Worm (Caenorhabditis elegans): Measurements from ENCODE around the gene srx-73.

Gene srx-73

DNA sequence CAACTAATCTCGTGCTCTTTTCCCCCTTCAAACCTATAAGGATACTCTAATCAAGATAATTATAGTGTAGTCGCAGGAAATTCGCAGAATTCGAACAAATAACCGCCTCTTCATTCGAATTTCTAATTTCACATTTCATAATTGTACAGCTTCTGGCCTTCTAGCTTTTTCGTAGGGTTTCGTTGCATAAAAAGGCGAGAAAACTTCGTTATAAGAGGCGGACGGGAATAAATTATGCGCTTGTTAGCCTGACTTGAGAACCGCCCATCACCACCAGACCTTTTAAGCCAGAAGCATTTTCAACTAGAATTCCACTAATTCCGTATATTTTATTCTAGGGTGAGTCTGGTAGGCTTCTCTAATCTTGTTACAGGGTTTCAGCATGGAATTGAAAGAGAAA is 16.1 kb upstream of the srx-73 start, which contains the start of gene K03B4.4:
Gene K03B4.4, plus strand, starts transcription at position 301 of the 400 bp plus-strand sequence.
- TF ChIP-seq lin-39 (tag; optimal IDR thresholded peaks at IDR 0.05) = no peak

- TF ChIP-seq elt-3 (tag; optimal IDR thresholded peaks at IDR 0.05) (no peak), dmd-4 (tag; optimal IDR thresholded peaks at IDR 0.05) (no peak), sma-3 (GFP tag; optimal IDR thresholded peaks at IDR 0.05) (no peak), ztf-11 (tag; optimal IDR thresholded peaks at IDR 0.05) (no peak), lin-11 (tag; optimal IDR thresholded peaks at IDR 0.05) (no peak), unc-62 (GFP tag; optimal IDR thresholded peaks at IDR 0.05) (no peak), nhr-77 (tag; optimal IDR thresholded peaks at IDR 0.05) (no peak), lsy-2 (tag; optimal IDR thresholded peaks at IDR 0.05) (no peak), C34F6.9 (tag; optimal IDR thresholded peaks at IDR 0.05) (no peak), nhr-129 (tag; optimal IDR thresholded peaks at IDR 0.05) (no peak), snpc-4 (tag; optimal IDR thresholded peaks at IDR 0.05) (no peak), ceh-82 (tag; optimal IDR thresholded peaks at IDR 0.05) (no peak), elt-1 (tag; optimal IDR thresholded peaks at IDR 0.05) (no peak), sma-9 (GFP tag; optimal IDR thresholded peaks at IDR 0.05) (no peak), sma-9 (tag; optimal IDR thresholded peaks at IDR 0.05) (no peak), crh-2 (tag; optimal IDR thresholded peaks at IDR 0.05) (no peak)
Measured at ce11 chrV:4676812-4677211, 11.3 kb upstream of the srx-73 start.

ce11 chrV:4676092-4676491 is 10.5 kb upstream of the srx-73 start, which contains the start of gene K03B4.6:
K03B4.6 (minus strand) TSS chrV:4676192.
- TF ChIP-seq lin-39 (tag; optimal IDR thresholded peaks at IDR 0.05) (no peak), zag-1 (tag; optimal IDR thresholded peaks at IDR 0.05) (no peak), nhr-11 (tag; optimal IDR thresholded peaks at IDR 0.05) (no peak), nhr-21 (tag; optimal IDR thresholded peaks at IDR 0.05) (no peak), R02D3.7 (tag; optimal IDR thresholded peaks at IDR 0.05) (no peak), elt-1 (tag; optimal IDR thresholded peaks at IDR 0.05) (no peak), sem-4 (tag; optimal IDR thresholded peaks at IDR 0.05) (no peak), ztf-11 (tag; optimal IDR thresholded peaks at IDR 0.05) (no peak), ztf-4 (tag; optimal IDR thresholded peaks at IDR 0.05) (no peak), nhr-237 (tag; optimal IDR thresholded peaks at IDR 0.05) (no peak), Y55F3AM.14 (GFP tag; optimal IDR thresholded peaks at IDR 0.05) (no peak), skn-1 (tag; optimal IDR thresholded peaks at IDR 0.05) (no peak), nhr-25 (tag; optimal IDR thresholded peaks at IDR 0.05) (no peak), crh-2 (tag; optimal IDR thresholded peaks at IDR 0.05) (no peak), ztf-1 (GFP tag; conservative IDR thresholded peaks at IDR 0.05) (no peak), sma-3 (GFP tag; optimal IDR thresholded peaks at IDR 0.05) (no peak), snpc-4 (tag; optimal IDR thresholded peaks at IDR 0.05) (no peak), nhr-10 (tag; optimal IDR thresholded peaks at IDR 0.05) (no peak)

- no peak for TF ChIP-seq fos-1 (tag; optimal IDR thresholded peaks at IDR 0.05)
- TF ChIP-seq elt-1 (tag; optimal IDR thresholded peaks at IDR 0.05) = no peak
- no peak for TF ChIP-seq R02D3.7 (tag; optimal IDR thresholded peaks at IDR 0.05)
- TF ChIP-seq lin-11 (tag; optimal IDR thresholded peaks at IDR 0.05) = no peak
- TF ChIP-seq sem-4 (tag; optimal IDR thresholded peaks at IDR 0.05) = no peak
- no peak for TF ChIP-seq nhr-237 (tag; optimal IDR thresholded peaks at IDR 0.05)
- TF ChIP-seq ztf-11 (tag; optimal IDR thresholded peaks at IDR 0.05) = no peak
- no peak for TF ChIP-seq nhr-23 (tag; optimal IDR thresholded peaks at IDR 0.05)
- no peak for TF ChIP-seq ceh-82 (tag; optimal IDR thresholded peaks at IDR 0.05)
- no peak for TF ChIP-seq nhr-11 (tag; optimal IDR thresholded peaks at IDR 0.05)
- TF ChIP-seq nhr-6 (tag; optimal IDR thresholded peaks at IDR 0.05) = no peak
- no peak for TF ChIP-seq sma-9 (GFP tag; optimal IDR thresholded peaks at IDR 0.05)
- no peak for TF ChIP-seq sma-9 (tag; optimal IDR thresholded peaks at IDR 0.05)
- TF ChIP-seq snpc-4 (tag; optimal IDR thresholded peaks at IDR 0.05) = no peak
- no peak for TF ChIP-seq alr-1 (tag; optimal IDR thresholded peaks at IDR 0.05)
- no peak for TF ChIP-seq nhr-10 (tag; optimal IDR thresholded peaks at IDR 0.05)
Measured at ce11 chrV:4674506-4674905, 9.0 kb upstream of the srx-73 start, which contains the start of gene K03B4.8. K03B4.8 (minus strand) TSS chrV:4674606.

ce11 chrV:4672487-4672886 is 6.9 kb upstream of the srx-73 start, which contains the start of gene K03B4.9:
K03B4.9 (minus strand) TSS chrV:4672587.
- TF ChIP-seq Y55F3AM.14 (GFP tag; optimal IDR thresholded peaks at IDR 0.05) (no peak), nhr-129 (tag; optimal IDR thresholded peaks at IDR 0.05) (no peak), ceh-16 (tag; optimal IDR thresholded peaks at IDR 0.05) (no peak), lin-11 (tag; optimal IDR thresholded peaks at IDR 0.05) (no peak), F13H6.1 (tag; optimal IDR thresholded peaks at IDR 0.05) (no peak), elt-1 (tag; optimal IDR thresholded peaks at IDR 0.05) (no peak), elt-3 (tag; optimal IDR thresholded peaks at IDR 0.05) (no peak)
